Worm (Caenorhabditis elegans): ENCODE results near the gene rab-35.
A peak's percentile ranks its signal among the peaks of the same experiment; 100 is the strongest.

rab-35 gene

DNA sequence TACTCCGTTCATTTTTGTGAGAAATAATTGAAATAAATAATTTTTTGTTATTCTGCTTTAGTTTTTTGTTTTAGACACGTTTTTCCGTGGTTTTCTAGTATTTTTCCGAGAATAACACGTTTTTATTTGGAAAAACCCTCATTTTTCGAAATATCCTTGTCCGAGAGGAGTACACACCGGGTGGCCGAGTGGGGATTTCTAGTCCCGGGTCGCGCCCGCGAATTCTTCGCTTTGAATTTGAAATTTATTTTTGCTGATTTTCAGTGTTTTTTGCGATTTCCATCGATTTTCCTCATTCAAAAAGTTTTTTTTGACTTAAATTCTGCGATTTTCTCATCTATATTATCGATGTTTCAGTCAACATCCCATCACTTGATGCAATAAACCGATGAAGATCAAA is 20.8 kb downstream of the rab-35 start, which contains the start of the genes gly-9, mib-1 and smc-3:
Gene gly-9 (minus strand): TSS at position 27 of the 400 bp plus-strand sequence.
Gene mib-1 (minus strand): TSS at position 123 of the 400 bp plus-strand sequence.
Gene smc-3 (plus strand): TSS at position 351 of the 400 bp plus-strand sequence.
- TF ChIP-seq ztf-11 (tag; optimal IDR thresholded peaks at IDR 0.05) (no peak), R02D3.7 (tag; optimal IDR thresholded peaks at IDR 0.05) (no peak), nhr-48 (tag; optimal IDR thresholded peaks at IDR 0.05) (no peak), rbr-2 (tag; optimal IDR thresholded peaks at IDR 0.05) (peak; percentile 29), madf-9 (GFP tag; conservative IDR thresholded peaks at IDR 0.05) (no peak), mes-2 (tag; optimal IDR thresholded peaks at IDR 0.05; ENCODE audit: poor library complexity, severe bottlenecking) (peak; percentile 99), ces-1 (GFP tag; optimal IDR thresholded peaks at IDR 0.05) (no peak), nhr-41 (GFP tag; IDR thresholded peaks at IDR 0.05) (no peak), spr-3 (GFP tag; optimal IDR thresholded peaks at IDR 0.05) (no peak), ama-1 (optimal IDR thresholded peaks at IDR 0.05) (no peak), zfp-3 (GFP tag; conservative IDR thresholded peaks at IDR 0.05) (no peak), nhr-25 (tag; optimal IDR thresholded peaks at IDR 0.05; ENCODE audit: borderline replicate concordance, insufficient read depth) (no peak), arid-1 (GFP tag; conservative IDR thresholded peaks at IDR 0.05) (no peak), fos-1 (tag; optimal IDR thresholded peaks at IDR 0.05) (no peak), nhr-10 (tag; optimal IDR thresholded peaks at IDR 0.05) (no peak), duxl-1 (tag; optimal IDR thresholded peaks at IDR 0.05; ENCODE audit: poor library complexity) (no peak), madf-5 (GFP tag; IDR thresholded peaks at IDR 0.05) (no peak), nhr-77 (tag; optimal IDR thresholded peaks at IDR 0.05) (no peak), ceh-32 (tag; optimal IDR thresholded peaks at IDR 0.05; ENCODE audit: poor library complexity) (no peak), spr-1 (tag; optimal IDR thresholded peaks at IDR 0.05) (no peak), hlh-11 (tag; optimal IDR thresholded peaks at IDR 0.05) (peak; percentile 11), unc-130 (GFP tag; optimal IDR thresholded peaks at IDR 0.05) (peak; percentile 94), mxl-2 (GFP tag; conservative IDR thresholded peaks at IDR 0.05) (no peak), D1046.2 (GFP tag; IDR thresholded peaks at IDR 0.05) (peak; percentile 59; the same call in 1 of the 2 replicates), lin-1 (GFP tag; IDR thresholded peaks at IDR 0.05) (no peak), Y5F2A.4 (GFP tag; optimal IDR thresholded peaks at IDR 0.05) (no peak), snpc-1.2 (GFP tag; IDR thresholded peaks at IDR 0.05) (no peak), daf-12 (tag; optimal IDR thresholded peaks at IDR 0.05) (no peak), saeg-2 (GFP tag; IDR thresholded peaks at IDR 0.05) (no peak), fkh-10 (GFP tag; optimal IDR thresholded peaks at IDR 0.05) (no peak), ceh-20 (GFP tag; IDR thresholded peaks at IDR 0.05) (no peak), ztf-7 (tag; optimal IDR thresholded peaks at IDR 0.05) (no peak), daf-8 (GFP tag; IDR thresholded peaks at IDR 0.05) (no peak), daf-16 (GFP tag; optimal IDR thresholded peaks at IDR 0.05) (no peak), daf-16 (tag; optimal IDR thresholded peaks at IDR 0.05) (no peak), skn-1 (tag; optimal IDR thresholded peaks at IDR 0.05) (no peak), nhr-42 (GFP tag; IDR thresholded peaks at IDR 0.05) (no peak), lin-15B (tag; optimal IDR thresholded peaks at IDR 0.05) (no peak), sdz-12 (GFP tag; optimal IDR thresholded peaks at IDR 0.05) (no peak), unc-62 (GFP tag; optimal IDR thresholded peaks at IDR 0.05 in 1 of 2) (no peak), unc-62 (tag; optimal IDR thresholded peaks at IDR 0.05) (no peak), ceh-62 (tag; optimal IDR thresholded peaks at IDR 0.05) (no peak), F10B5.3 (tag; optimal IDR thresholded peaks at IDR 0.05) (no peak), nhr-11 (tag; optimal IDR thresholded peaks at IDR 0.05) (peak; percentile 27), zag-1 (tag; optimal IDR thresholded peaks at IDR 0.05) (no peak), hif-1 (tag; optimal IDR thresholded peaks at IDR 0.05) (peak in 1 of 2 experiments; percentile 89), mdl-1 (tag; optimal IDR thresholded peaks at IDR 0.05) (no peak), aha-1 (tag) (peak; percentile 96), aly-2 (tag; optimal IDR thresholded peaks at IDR 0.05) (no peak), egl-43 (GFP tag; IDR thresholded peaks at IDR 0.05) (no peak), lin-13 (GFP tag; optimal IDR thresholded peaks at IDR 0.05) (no peak), hmg-1.1 (GFP tag; IDR thresholded peaks at IDR 0.05) (no peak), lim-7 (GFP tag; IDR thresholded peaks at IDR 0.05) (no peak)

Measured in whole organism, L4 larva.